Fruit fly (Drosophila melanogaster): Measurements from ENCODE around the gene Gnmt.

DNA sequence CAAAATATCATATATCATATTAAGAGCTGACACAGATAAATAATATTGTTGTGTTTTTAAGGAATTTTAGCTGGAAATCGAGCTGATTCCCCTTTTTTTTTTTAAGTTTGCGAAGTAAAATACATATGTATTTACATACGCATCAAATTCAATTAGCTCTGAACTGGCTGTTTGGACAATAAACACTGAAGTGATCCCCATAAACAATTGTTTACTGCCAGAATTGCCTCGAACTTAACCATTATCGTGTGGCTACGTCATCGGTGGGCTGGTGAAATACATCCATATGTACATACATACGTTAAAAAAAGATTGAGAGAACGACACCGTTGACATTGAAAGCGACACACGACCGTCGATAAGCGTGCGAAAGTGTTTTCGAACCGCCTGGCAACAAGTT, 41.8 kb downstream of the Gnmt start:
- TF ChIP-seq Crg-1 (GFP tag; optimal IDR thresholded peaks at IDR 0.05) (no peak), cnc (optimal IDR thresholded peaks at IDR 0.05) (no peak)

All from whole organism, adult.